Worm (Caenorhabditis elegans) whole organism, L1 larva: ENCODE data around the gene F12A10.1.
A peak's percentile ranks its signal among the peaks of the same experiment; 100 is the strongest.

Source experiments
- C04F5.9 ChIP-seq: sonication (generic microtip); optimal IDR thresholded peaks from 2 replicates; lab custom pipeline; 2016; ENCODE audit warnings: missing genetic modification characterization, missing compliant biosample characterization
- C16A3.4 ChIP-seq: fragments of 150-350 bp; optimal IDR thresholded peaks from 2 replicates; lab custom pipeline; 2014; ENCODE audit warnings: missing biosample characterization, missing genetic modification characterization
- C34B4.2 ChIP-seq: sonication (generic microtip); optimal IDR thresholded peaks from 2 replicates; lab custom pipeline; 2017; ENCODE audit warnings: mild to moderate bottlenecking, missing genetic modification characterization, missing compliant biosample characterization
- aly-2 ChIP-seq: fragments of 150-350 bp; optimal IDR thresholded peaks from 2 replicates; lab custom pipeline; 2014; ENCODE audit warnings: missing biosample characterization, missing genetic modification characterization
- blmp-1 ChIP-seq: fragments of 150-350 bp; optimal IDR thresholded peaks from 2 replicates; lab custom pipeline; 2014; ENCODE audit warnings: missing biosample characterization, missing genetic modification characterization
- ceh-8 ChIP-seq: fragments of 200-800 bp; sonication (Bioruptor generic); optimal IDR thresholded peaks from 2 replicates; lab custom pipeline; 2018; ENCODE audit warnings: mild to moderate bottlenecking, missing genetic modification characterization, moderate library complexity, missing compliant biosample characterization
- ceh-88 ChIP-seq: fragments of 200-800 bp; sonication (Bioruptor generic); IDR thresholded peaks from 2 replicates; pipeline ENCODE4 v1.3.6; 2022; ENCODE audit warnings: missing genetic modification characterization, missing compliant biosample characterization
- dpl-1 ChIP-seq, 3 experiments: fragments of 150-350 bp in 2 of 3; sonication (generic microtip) in 1 of 3; optimal IDR thresholded peaks; 2 replicates each; lab custom pipeline; 2014 to 2017; ENCODE audit warnings: missing biosample characterization in 3 of 3, missing genetic modification characterization in 3 of 3, missing genetic modification reagents in 3 of 3
- dsc-1 ChIP-seq: sonication (generic microtip); optimal IDR thresholded peaks from 2 replicates; lab custom pipeline; 2016; ENCODE audit warnings: mild to moderate bottlenecking, missing genetic modification characterization, missing compliant biosample characterization
- efl-1 ChIP-seq, 4 experiments: fragments of 150-350 bp; optimal IDR thresholded peaks in 3 of 4; peaks in 1 of 4; 1 replicate in 1 of 4; 2 replicates in 3 of 4; lab custom pipeline; 2014; ENCODE audit warnings: missing biosample characterization in 2 of 4, missing genetic modification characterization in 2 of 4, missing genetic modification reagents in 2 of 4
- efl-3 ChIP-seq: fragments of 200-800 bp; sonication (Bioruptor generic); optimal IDR thresholded peaks from 2 replicates; lab custom pipeline; 2018; ENCODE audit warnings: mild to moderate bottlenecking, missing genetic modification characterization, missing compliant biosample characterization
- egl-13 ChIP-seq: sonication (generic microtip); optimal IDR thresholded peaks from 2 replicates; lab custom pipeline; 2016; ENCODE audit warnings: missing genotype, missing genetic modification reagents, missing genetic modification characterization, missing compliant biosample characterization
- elt-2 ChIP-seq: sonication (generic microtip); optimal IDR thresholded peaks from 2 replicates; lab custom pipeline; 2016; ENCODE audit warnings: missing genetic modification characterization, mild to moderate bottlenecking, inconsistent platforms, missing compliant biosample characterization, missing genetic modification reagents
- fkh-10 ChIP-seq: sonication (generic microtip); optimal IDR thresholded peaks from 2 replicates; lab custom pipeline; 2017; ENCODE audit warnings: missing biosample characterization, missing genetic modification reagents, missing genetic modification characterization
- fkh-8 ChIP-seq: sonication (generic microtip); optimal IDR thresholded peaks from 2 replicates; lab custom pipeline; 2016; ENCODE audit warnings: mild to moderate bottlenecking, missing genetic modification characterization, missing compliant biosample characterization
- fos-1 ChIP-seq: fragments of 150-350 bp; optimal IDR thresholded peaks from 2 replicates; lab custom pipeline; 2014; ENCODE audit warnings: missing biosample characterization, missing genetic modification characterization
- hlh-17 ChIP-seq: fragments of 200-800 bp; sonication (Bioruptor generic); optimal IDR thresholded peaks from 2 replicates; lab custom pipeline; 2018; ENCODE audit warnings: missing genetic modification characterization, mild to moderate bottlenecking, missing compliant biosample characterization, moderate library complexity, borderline replicate concordance
- hpl-2 ChIP-seq: fragments of 150-350 bp; optimal IDR thresholded peaks from 2 replicates; lab custom pipeline; 2014; ENCODE audit warnings: missing biosample characterization, missing genetic modification reagents, missing genetic modification characterization
- lin-15B ChIP-seq: fragments of 150-350 bp; sonication (generic microtip); optimal IDR thresholded peaks from 3 replicates; lab custom pipeline; 2014; ENCODE audit warnings: missing biosample characterization, missing genetic modification characterization
- lin-35 ChIP-seq, 2 experiments: fragments of 150-350 bp; optimal IDR thresholded peaks; 2 replicates each; lab custom pipeline; 2014; ENCODE audit warnings: missing biosample characterization in 2 of 2, missing genetic modification characterization in 2 of 2, missing genetic modification reagents in 2 of 2
- lin-39 ChIP-seq: fragments of 150-350 bp; optimal IDR thresholded peaks from 2 replicates; lab custom pipeline; 2014; ENCODE audit warnings: missing biosample characterization, missing genetic modification reagents, missing genetic modification characterization
- lsy-2 ChIP-seq, 2 experiments: fragments of 150-350 bp; optimal IDR thresholded peaks; 2 replicates each; lab custom pipeline; 2014; ENCODE audit warnings: missing biosample characterization in 2 of 2, missing genetic modification characterization in 2 of 2
- mef-2 ChIP-seq: fragments of 150-350 bp; optimal IDR thresholded peaks from 2 replicates; lab custom pipeline; 2014; ENCODE audit warnings: missing biosample characterization, missing genetic modification characterization
- nhr-11 ChIP-seq: fragments of 150-350 bp; optimal IDR thresholded peaks from 2 replicates; lab custom pipeline; 2014; ENCODE audit warnings: missing biosample characterization, missing genetic modification characterization
- nhr-19 ChIP-seq: fragments of 200-800 bp; sonication (Bioruptor generic); conservative IDR thresholded peaks from 2 replicates; pipeline ENCODE4 v1.3.6; 2022; ENCODE audit warnings: missing genetic modification characterization, missing compliant biosample characterization
- nhr-20 ChIP-seq: sonication (generic microtip); optimal IDR thresholded peaks from 2 replicates; lab custom pipeline; 2016; ENCODE audit warnings: mild to moderate bottlenecking, missing genetic modification characterization, missing compliant biosample characterization
- nhr-237 ChIP-seq: fragments of 150-350 bp; optimal IDR thresholded peaks from 2 replicates; lab custom pipeline; 2014; ENCODE audit warnings: missing biosample characterization, missing genetic modification characterization
- nhr-71 ChIP-seq: sonication (generic microtip); optimal IDR thresholded peaks from 2 replicates; lab custom pipeline; 2016; ENCODE audit warnings: mild to moderate bottlenecking, missing genetic modification characterization, moderate library complexity, missing compliant biosample characterization
- nhr-85 ChIP-seq: sonication (generic microtip); peaks from one replicate; lab custom pipeline; 2016; ENCODE audit warnings: missing genetic modification characterization, inconsistent platforms, missing compliant biosample characterization
- nhr-90 ChIP-seq: sonication (generic microtip); optimal IDR thresholded peaks from 2 replicates; lab custom pipeline; 2016; ENCODE audit warnings: mild to moderate bottlenecking, missing genetic modification characterization, missing compliant biosample characterization; ENCODE audit not compliant: poor library complexity
- pag-3 ChIP-seq: sonication (generic microtip); optimal IDR thresholded peaks from 2 replicates; lab custom pipeline; 2017; ENCODE audit warnings: missing genetic modification characterization, mild to moderate bottlenecking, missing compliant biosample characterization, antibody characterized with exemption, borderline replicate concordance; ENCODE audit not compliant: insufficient read depth
- pqm-1 ChIP-seq: sonication (generic microtip); optimal IDR thresholded peaks from 3 replicates; lab custom pipeline; 2017; ENCODE audit warnings: missing biosample characterization, missing genetic modification characterization
- rnt-1 ChIP-seq: sonication (generic microtip); optimal IDR thresholded peaks from 2 replicates; lab custom pipeline; 2016; ENCODE audit warnings: mild to moderate bottlenecking, missing genetic modification characterization, moderate library complexity, missing compliant biosample characterization
- snu-23 ChIP-seq: sonication (generic microtip); optimal IDR thresholded peaks from 2 replicates; lab custom pipeline; 2016; ENCODE audit warnings: missing genetic modification characterization, missing compliant biosample characterization
- sptf-1 ChIP-seq: fragments of 150-350 bp; optimal IDR thresholded peaks from 2 replicates; lab custom pipeline; 2014; ENCODE audit warnings: missing biosample characterization, missing genetic modification characterization
- tbx-2 ChIP-seq: sonication (generic microtip); optimal IDR thresholded peaks from 2 replicates; lab custom pipeline; 2016; ENCODE audit warnings: missing genetic modification characterization, missing compliant biosample characterization
- tlp-1 ChIP-seq: fragments of 150-350 bp; optimal IDR thresholded peaks from 2 replicates; lab custom pipeline; 2014; ENCODE audit warnings: missing biosample characterization, missing genetic modification characterization
- unc-98 ChIP-seq: fragments of 200-800 bp; sonication (Bioruptor generic); IDR thresholded peaks from 2 replicates; pipeline ENCODE4 v1.3.6; 2022; ENCODE audit warnings: missing genetic modification characterization, missing compliant biosample characterization
- zag-1 ChIP-seq: fragments of 150-350 bp; optimal IDR thresholded peaks from 2 replicates; lab custom pipeline; 2014; ENCODE audit warnings: missing biosample characterization, missing genetic modification characterization
- ztf-11 ChIP-seq, 2 experiments: sonication (generic microtip); optimal IDR thresholded peaks; 2 replicates each; lab custom pipeline; 2016 to 2017; ENCODE audit warnings: missing genetic modification characterization in 2 of 2, missing biosample characterization in 1 of 2, missing compliant biosample characterization in 1 of 2

Gene F12A10.1

ce11 chrII:5500986-5501657 is 4.8 kb downstream of the F12A10.1 start, which contains the start of gene F12A10.8 (continued):
- TF ChIP-seq nhr-20 (tag; lab: Kevin White, UChicago): no peak
- no peak for TF ChIP-seq aly-2 (tag; lab: Kevin White, UChicago)
- TF ChIP-seq C16A3.4 (tag; lab: Kevin White, UChicago): no peak

ce11 chrII:5503760-5504159 is 7.4 kb downstream of the F12A10.1 start, which contains the start of gene cyp-44A1:
Gene cyp-44A1, plus strand, starts transcription at chrII:5504044.
- TF ChIP-seq nhr-11 (tag; lab: Kevin White, UChicago): no peak
- no peak for TF ChIP-seq ceh-8 (GFP tag; lab: Kevin White, UChicago)
- TF ChIP-seq elt-2 (tag; lab: Kevin White, UChicago): peak; percentile 40

- TF ChIP-seq zag-1: no peak
- peak in 1 of 2 experiments; percentile 24 for TF ChIP-seq lin-35 (GFP tag; optimal IDR thresholded peaks at IDR 0.05; lab: Kevin White, UChicago)
- no peak for TF ChIP-seq C04F5.9 (tag; lab: Kevin White, UChicago)
- peak; percentile 20 to 23 for TF ChIP-seq efl-1 (optimal IDR thresholded peaks at IDR 0.05; lab: Kevin White, UChicago)
- peak in 1 of 2 experiments; percentile 17 for TF ChIP-seq efl-1 (GFP tag; optimal IDR thresholded peaks at IDR 0.05 in 1 of 2; lab: Kevin White, UChicago)
- peak in 1 of 3 experiments; percentile 45 for TF ChIP-seq dpl-1 (GFP tag; optimal IDR thresholded peaks at IDR 0.05; lab: Kevin White, UChicago)
- peak in 1 of 2 experiments; percentile 33 for TF ChIP-seq lsy-2 (tag; optimal IDR thresholded peaks at IDR 0.05; lab: Kevin White, UChicago)
- no peak for TF ChIP-seq hlh-17 (GFP tag; lab: Kevin White, UChicago)
- no peak for TF ChIP-seq efl-3
- TF ChIP-seq blmp-1 (tag; lab: Kevin White, UChicago): peak; percentile 95
- TF ChIP-seq lin-15B (tag; lab: Kevin White, UChicago): peak; percentile 28
- TF ChIP-seq mef-2 (tag; lab: Kevin White, UChicago): no peak
- no peak for TF ChIP-seq pqm-1 (tag; lab: Kevin White, UChicago)
These were observed 9.5 kb downstream of the F12A10.1 start, which contains the start of gene npp-24 for ce11 chrII:5505820-5506287. Gene npp-24, plus strand, starts transcription at chrII:5505870.

ce11 chrII:5511417-5512353 is 15.3 kb downstream of the F12A10.1 start:
- peak; percentile 37 to 40 for TF ChIP-seq efl-1 (optimal IDR thresholded peaks at IDR 0.05; lab: Kevin White, UChicago)
- TF ChIP-seq efl-1 (GFP tag; optimal IDR thresholded peaks at IDR 0.05 in 1 of 2; lab: Kevin White, UChicago): peak; percentile 32 to 82
- no peak for TF ChIP-seq sptf-1 (tag; lab: Kevin White, UChicago)
- TF ChIP-seq lin-35 (GFP tag; optimal IDR thresholded peaks at IDR 0.05; lab: Kevin White, UChicago): peak in 1 of 2 experiments; percentile 24
- TF ChIP-seq fos-1 (tag; lab: Kevin White, UChicago): no peak
- TF ChIP-seq C04F5.9 (tag; lab: Kevin White, UChicago): peak; percentile 40
- TF ChIP-seq elt-2 (tag; lab: Kevin White, UChicago): peak; percentile 15
- no peak; the same call in 1 of the 2 replicates for TF ChIP-seq nhr-19
- no peak for TF ChIP-seq lin-39
- no peak for TF ChIP-seq tlp-1 (tag; lab: Kevin White, UChicago)
- no peak for TF ChIP-seq C34B4.2 (tag; lab: Kevin White, UChicago)
- peak in 1 of 3 experiments; percentile 39 for TF ChIP-seq dpl-1 (GFP tag; optimal IDR thresholded peaks at IDR 0.05; lab: Kevin White, UChicago)
- TF ChIP-seq hpl-2: no peak
- peak; percentile 37; the same call in 1 of the 2 replicates for TF ChIP-seq ceh-88 (GFP tag; lab: Robert Waterston, UW)
- TF ChIP-seq mef-2 (tag; lab: Kevin White, UChicago): no peak
- peak; percentile 39 for TF ChIP-seq fkh-8
- TF ChIP-seq egl-13 (tag; lab: Kevin White, UChicago): peak; percentile 52
- no peak for TF ChIP-seq nhr-237 (tag; lab: Kevin White, UChicago)
- no peak for TF ChIP-seq fkh-10
- peak; percentile 59 for TF ChIP-seq rnt-1 (tag; lab: Kevin White, UChicago)
- no peak for TF ChIP-seq pag-3 (tag; lab: Kevin White, UChicago)
- TF ChIP-seq tbx-2 (tag; lab: Kevin White, UChicago): no peak
- TF ChIP-seq snu-23 (GFP tag; lab: Kevin White, UChicago): peak; percentile 17
- peak; percentile 58 for TF ChIP-seq nhr-71
- peak; percentile 55 for TF ChIP-seq dsc-1
- no peak for TF ChIP-seq nhr-90 (tag; lab: Kevin White, UChicago)
- peak; percentile 61 for TF ChIP-seq unc-98 (GFP tag; lab: Robert Waterston, UW)
- TF ChIP-seq ztf-11 (tag; optimal IDR thresholded peaks at IDR 0.05; lab: Kevin White, UChicago): peak in 1 of 2 experiments; percentile 35
- TF ChIP-seq nhr-85 (tag; lab: Kevin White, UChicago): peak; percentile 78
